Worm (Caenorhabditis elegans): ENCODE results near the gene Y40A1A.2.

Gene Y40A1A.2

ce11 chrX:1997934-1998333 is 7.4 kb downstream of the Y40A1A.2 start, which contains the start of gene Y40A1A.3:
Gene Y40A1A.3 (minus strand): TSS chrX:1998034.
- no peak for TF ChIP-seq nfya-1 (tag; optimal IDR thresholded peaks at IDR 0.05; ENCODE audit: insufficient read depth)
- no peak for TF ChIP-seq daf-12 (tag; optimal IDR thresholded peaks at IDR 0.05)
- TF ChIP-seq tbx-2 (tag; optimal IDR thresholded peaks at IDR 0.05) = no peak
- no peak for TF ChIP-seq nhr-76 (tag; optimal IDR thresholded peaks at IDR 0.05)
- TF ChIP-seq elt-3 (tag; optimal IDR thresholded peaks at IDR 0.05) = no peak
- no peak for TF ChIP-seq hmg-11 (tag; optimal IDR thresholded peaks at IDR 0.05)
- TF ChIP-seq lin-39 (tag; optimal IDR thresholded peaks at IDR 0.05) = no peak
- TF ChIP-seq ZK546.5 (tag; optimal IDR thresholded peaks at IDR 0.05) = no peak
- TF ChIP-seq nhr-23 (tag; optimal IDR thresholded peaks at IDR 0.05) = no peak
- no peak for TF ChIP-seq nhr-12 (tag; optimal IDR thresholded peaks at IDR 0.05)
- no peak for TF ChIP-seq zag-1 (tag; optimal IDR thresholded peaks at IDR 0.05)
- TF ChIP-seq mml-1 (tag; optimal IDR thresholded peaks at IDR 0.05) = no peak
- no peak for TF ChIP-seq lin-15B (tag; optimal IDR thresholded peaks at IDR 0.05)
- TF ChIP-seq nhr-43 (tag; optimal IDR thresholded peaks at IDR 0.05; ENCODE audit: poor library complexity, severe bottlenecking) = no peak
- no peak for TF ChIP-seq jun-1 (tag; optimal IDR thresholded peaks at IDR 0.05)
- TF ChIP-seq ceh-9 (tag; optimal IDR thresholded peaks at IDR 0.05) = no peak
- TF ChIP-seq egl-5 (tag; optimal IDR thresholded peaks at IDR 0.05) = no peak
- TF ChIP-seq nhr-28 (tag; optimal IDR thresholded peaks at IDR 0.05) = no peak

ce11 chrX:1998825-1999224 is 8.3 kb downstream of the Y40A1A.2 start:
- TF ChIP-seq elt-3 (tag; optimal IDR thresholded peaks at IDR 0.05) (no peak), nhr-11 (tag; optimal IDR thresholded peaks at IDR 0.05) (no peak), ZK546.5 (tag; optimal IDR thresholded peaks at IDR 0.05) (no peak), nhr-67 (tag; optimal IDR thresholded peaks at IDR 0.05) (no peak), ama-1 (optimal IDR thresholded peaks at IDR 0.05) (no peak)

- no peak for TF ChIP-seq lin-39 (tag; optimal IDR thresholded peaks at IDR 0.05)
- TF ChIP-seq nhr-43 (tag; optimal IDR thresholded peaks at IDR 0.05; ENCODE audit: poor library complexity, severe bottlenecking) = no peak
- no peak for TF ChIP-seq elt-1 (tag; optimal IDR thresholded peaks at IDR 0.05)
- no peak for TF ChIP-seq nhr-25 (tag; optimal IDR thresholded peaks at IDR 0.05)
- TF ChIP-seq zag-1 (tag; optimal IDR thresholded peaks at IDR 0.05) = no peak
- TF ChIP-seq nhr-23 (tag; optimal IDR thresholded peaks at IDR 0.05) = no peak
- no peak for TF ChIP-seq unc-62 (GFP tag; optimal IDR thresholded peaks at IDR 0.05)
- no peak for TF ChIP-seq daf-12 (tag; optimal IDR thresholded peaks at IDR 0.05)
- no peak for TF ChIP-seq nhr-67 (tag; optimal IDR thresholded peaks at IDR 0.05)
Measured at ce11 chrX:2000517-2000916, 10.0 kb downstream of the Y40A1A.2 start.

- no peak for TF ChIP-seq lsy-12 (tag; optimal IDR thresholded peaks at IDR 0.05)
- TF ChIP-seq nhr-25 (tag; optimal IDR thresholded peaks at IDR 0.05) = no peak
- no peak for TF ChIP-seq unc-62 (GFP tag; optimal IDR thresholded peaks at IDR 0.05)
- no peak for TF ChIP-seq nhr-12 (tag; optimal IDR thresholded peaks at IDR 0.05)
- no peak for TF ChIP-seq jun-1 (tag; optimal IDR thresholded peaks at IDR 0.05)
- TF ChIP-seq fkh-10 (GFP tag; optimal IDR thresholded peaks at IDR 0.05) = no peak
- no peak for TF ChIP-seq ztf-11 (tag; optimal IDR thresholded peaks at IDR 0.05)
- TF ChIP-seq pha-4 (tag; optimal IDR thresholded peaks at IDR 0.05) = no peak
- no peak for TF ChIP-seq ztf-4 (tag; optimal IDR thresholded peaks at IDR 0.05)
- no peak for TF ChIP-seq nhr-237 (tag; optimal IDR thresholded peaks at IDR 0.05)
- no peak for TF ChIP-seq mml-1 (tag; optimal IDR thresholded peaks at IDR 0.05)
- TF ChIP-seq nhr-11 (tag; optimal IDR thresholded peaks at IDR 0.05) = no peak
- TF ChIP-seq egl-27 (tag; optimal IDR thresholded peaks at IDR 0.05) = no peak
- no peak for TF ChIP-seq eor-1 (tag; optimal IDR thresholded peaks at IDR 0.05)
- no peak for TF ChIP-seq nhr-28 (tag; optimal IDR thresholded peaks at IDR 0.05)
- TF ChIP-seq hmg-11 (tag; optimal IDR thresholded peaks at IDR 0.05) = no peak
- TF ChIP-seq egl-5 (tag; optimal IDR thresholded peaks at IDR 0.05) = no peak
- TF ChIP-seq elt-3 (tag; optimal IDR thresholded peaks at IDR 0.05) = no peak
- no peak for TF ChIP-seq ceh-82 (tag; optimal IDR thresholded peaks at IDR 0.05)
- no peak for TF ChIP-seq ceh-28 (tag; optimal IDR thresholded peaks at IDR 0.05)
Measured at ce11 chrX:2012491-2013201, 22.1 kb downstream of the Y40A1A.2 start, which contains the start of gene Y102A11A.9. Gene Y102A11A.9 (plus strand): TSS chrX:2013151.

Data from whole organism, L3 larva.